Worm (Caenorhabditis elegans) whole organism, L4 larva: ENCODE measurements around the gene ZC239.22.
"Not testable (repeated sequence)": the region's sequence is repeated elsewhere in the genome, so short reads cannot be mapped to it uniquely, and the experiment has no call there.

Source experiments
- Y105C5A.15 ChIP-seq: fragments of 200-800 bp; sonication (Bioruptor generic); IDR thresholded peaks from 2 replicates; pipeline ENCODE4 v1.3.6; 2022; ENCODE audit warnings: missing genetic modification characterization, missing compliant biosample characterization
- daf-19 ChIP-seq: fragments of 200-800 bp; sonication (Bioruptor generic); conservative IDR thresholded peaks from 2 replicates; pipeline ENCODE4 v1.3.6; 2022; ENCODE audit warnings: missing genetic modification characterization, missing compliant biosample characterization
- egl-27 ChIP-seq: sonication (generic microtip); optimal IDR thresholded peaks from 3 replicates; lab custom pipeline; 2017; ENCODE audit warnings: missing biosample characterization, missing genetic modification reagents, missing genetic modification characterization
- madf-5 ChIP-seq, 2 experiments: fragments of 200-800 bp; sonication (Bioruptor generic); IDR thresholded peaks; 2 replicates each; pipeline ENCODE4 v1.3.6; 2022; ENCODE audit warnings: missing compliant biosample characterization in 2 of 2, missing genetic modification characterization in 2 of 2
- mdt-29 ChIP-seq: fragments of 200-800 bp; sonication (Bioruptor generic); IDR thresholded peaks from 2 replicates; pipeline ENCODE4 v1.3.6; 2022; ENCODE audit warnings: missing genetic modification reagents, missing genetic modification characterization, missing compliant biosample characterization
- ztf-11 ChIP-seq: fragments of 150-350 bp; optimal IDR thresholded peaks from 2 replicates; lab custom pipeline; 2014; ENCODE audit warnings: missing biosample characterization, missing genetic modification characterization

DNA sequence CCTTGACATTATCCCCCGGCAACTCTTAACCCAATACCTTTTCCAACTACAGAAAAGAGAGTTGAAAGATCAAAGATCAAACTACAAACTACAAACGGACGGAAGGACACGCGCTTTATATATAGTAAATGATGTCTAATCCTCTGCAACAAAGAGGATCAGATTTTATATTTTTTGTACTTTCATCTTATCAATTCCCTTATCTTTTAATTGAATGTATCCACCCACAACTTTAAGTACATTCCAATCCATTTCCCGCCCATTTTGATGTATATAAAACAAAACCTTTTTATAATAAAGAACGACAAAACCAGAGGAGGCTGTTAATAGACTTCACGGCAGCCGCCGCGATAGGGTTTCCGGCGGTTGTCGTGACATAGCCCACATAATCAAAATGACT, 43.0 kb downstream of the ZC239.22 start, which contains the start of gene sri-40:
- not testable (repeated sequence) for TF ChIP-seq mdt-29 (GFP tag; lab: Robert Waterston, UW); Y105C5A.15 (GFP tag; lab: Robert Waterston, UW); ztf-11 (tag; lab: Kevin White, UChicago); madf-5 (GFP tag; IDR thresholded peaks at IDR 0.05; lab: Robert Waterston, UW); egl-27 (tag; lab: Kevin White, UChicago); daf-19 (GFP tag; lab: Robert Waterston, UW)
